Fruit fly (Drosophila melanogaster) whole organism, embryonic: Measurements from ENCODE around the gene CG11263.

ENCODE experiments used
- Atf-2 ChIP-seq: fragments of 200-800 bp; sonication (Bioruptor generic); optimal IDR thresholded peaks from 2 replicates; lab custom pipeline; 2016; ENCODE audit warnings: missing biosample characterization, missing genetic modification characterization
- Atf3 ChIP-seq: fragments of 200-800 bp; sonication (Bioruptor generic); optimal IDR thresholded peaks from 3 replicates; lab custom pipeline; 2016; ENCODE audit warnings: missing biosample characterization, missing genetic modification characterization
- CG10267 ChIP-seq: fragments of 200-800 bp; sonication (Bioruptor generic); optimal IDR thresholded peaks from 2 replicates; lab custom pipeline; 2018; ENCODE audit warnings: missing biosample characterization, mild to moderate bottlenecking, missing genetic modification characterization, moderate library complexity
- CG10366 ChIP-seq: fragments of 200-800 bp; sonication (Bioruptor generic); IDR thresholded peaks from 2 replicates; pipeline ENCODE4 v1.3.6; 2022; ENCODE audit warnings: missing biosample characterization, missing genetic modification characterization
- CG10979 ChIP-seq: fragments of 200-800 bp; sonication (Bioruptor generic); optimal IDR thresholded peaks from 2 replicates; lab custom pipeline; 2018; ENCODE audit warnings: missing biosample characterization, mild to moderate bottlenecking, missing genetic modification characterization, moderate library complexity
- CG11504 ChIP-seq: fragments of 200-800 bp; sonication (Bioruptor generic); optimal IDR thresholded peaks from 3 replicates; lab custom pipeline; 2019; ENCODE audit warnings: missing biosample characterization, mild to moderate bottlenecking, missing genetic modification characterization, moderate library complexity
- CG12391 ChIP-seq: fragments of 200-800 bp; sonication (Bioruptor generic); optimal IDR thresholded peaks from 3 replicates; lab custom pipeline; 2018; ENCODE audit warnings: missing biosample characterization, mild to moderate bottlenecking, missing genetic modification characterization, moderate library complexity
- CG13424 ChIP-seq: fragments of 200-800 bp; sonication (Bioruptor generic); optimal IDR thresholded peaks from 2 replicates; lab custom pipeline; 2019; ENCODE audit warnings: missing biosample characterization, mild to moderate bottlenecking, missing genetic modification characterization, moderate library complexity
- CG16863 ChIP-seq: fragments of 200-800 bp; sonication (Bioruptor generic); optimal IDR thresholded peaks from 3 replicates; lab custom pipeline; 2016; ENCODE audit warnings: missing biosample characterization, missing genetic modification characterization
- CG17612 ChIP-seq: fragments of 200-800 bp; sonication (Bioruptor generic); IDR thresholded peaks from 2 replicates; pipeline ENCODE4 v1.3.6; 2022; ENCODE audit warnings: missing biosample characterization, missing genetic modification characterization
- CG17802 ChIP-seq: fragments of 200-800 bp; sonication (Bioruptor generic); optimal IDR thresholded peaks from 2 replicates; lab custom pipeline; 2018; ENCODE audit warnings: missing biosample characterization, mild to moderate bottlenecking, missing genetic modification characterization, moderate library complexity
- CG2199 ChIP-seq: fragments of 200-800 bp; sonication (Bioruptor generic); IDR thresholded peaks from 3 replicates; pipeline ENCODE4 v1.3.6; 2022; ENCODE audit warnings: missing biosample characterization, missing genetic modification characterization
- CG31388 ChIP-seq: fragments of 200-800 bp; sonication (Bioruptor generic); optimal IDR thresholded peaks from 2 replicates; lab custom pipeline; 2016; ENCODE audit warnings: missing biosample characterization, missing genetic modification characterization
- CG32772 ChIP-seq: fragments of 200-800 bp; sonication (Bioruptor generic); IDR thresholded peaks from 2 replicates; pipeline ENCODE4 v1.3.6; 2022; ENCODE audit warnings: missing biosample characterization, missing genetic modification characterization
- CG5245 ChIP-seq: fragments of 200-800 bp; sonication (Bioruptor generic); optimal IDR thresholded peaks from 3 replicates; lab custom pipeline; 2016; ENCODE audit warnings: missing biosample characterization, missing genetic modification characterization
- CG6254 ChIP-seq: fragments of 200-800 bp; sonication (Bioruptor generic); optimal IDR thresholded peaks from 3 replicates; lab custom pipeline; 2017; ENCODE audit warnings: mild to moderate bottlenecking, missing biosample characterization, missing genetic modification reagents, missing genetic modification characterization
- CG7271 ChIP-seq: fragments of 200-800 bp; sonication (Bioruptor generic); optimal IDR thresholded peaks from 2 replicates; lab custom pipeline; 2018; ENCODE audit warnings: missing biosample characterization, mild to moderate bottlenecking, missing genetic modification characterization, moderate library complexity
- CG7556 ChIP-seq: fragments of 200-800 bp; sonication (Bioruptor generic); optimal IDR thresholded peaks from 2 replicates; lab custom pipeline; 2017; ENCODE audit warnings: missing biosample characterization, mild to moderate bottlenecking, missing genetic modification characterization
- CG7745 ChIP-seq: fragments of 200-800 bp; sonication (Bioruptor generic); optimal IDR thresholded peaks from 2 replicates; lab custom pipeline; 2018; ENCODE audit warnings: missing biosample characterization, mild to moderate bottlenecking, missing genetic modification characterization, moderate library complexity
- CG8281 ChIP-seq: fragments of 200-800 bp; sonication (Bioruptor generic); optimal IDR thresholded peaks from 2 replicates; lab custom pipeline; 2018; ENCODE audit warnings: missing biosample characterization, mild to moderate bottlenecking, missing genetic modification characterization, moderate library complexity
- CoRest ChIP-seq: fragments of 200-800 bp; sonication (Bioruptor generic); optimal IDR thresholded peaks from 3 replicates; lab custom pipeline; 2018; ENCODE audit warnings: missing biosample characterization, mild to moderate bottlenecking, missing genetic modification characterization, moderate library complexity
- D ChIP-seq, 2 experiments: fragments of 200-800 bp in 1 of 2; fragments of >200 bp in 1 of 2; sonication (Bioruptor generic) in 1 of 2; optimal IDR thresholded peaks; 2 replicates in 1 of 2; 3 replicates in 1 of 2; lab custom pipeline; 2017; ENCODE audit warnings: mild to moderate bottlenecking in 1 of 2, missing biosample characterization in 1 of 2, missing genetic modification characterization in 1 of 2, missing genetic modification reagents in 1 of 2
- Doc3 ChIP-seq: fragments of 200-800 bp; sonication (Bioruptor generic); IDR thresholded peaks from 3 replicates; pipeline ENCODE4 v1.3.6; 2022; ENCODE audit warnings: missing biosample characterization, missing genetic modification characterization; ENCODE audit not compliant: partially characterized antibody
- Dp ChIP-seq: fragments of 200-800 bp; sonication (Bioruptor generic); optimal IDR thresholded peaks from 2 replicates; lab custom pipeline; 2018; ENCODE audit warnings: missing biosample characterization, mild to moderate bottlenecking, missing genetic modification characterization, moderate library complexity
- HmgZ ChIP-seq: fragments of 200-800 bp; sonication (Bioruptor generic); optimal IDR thresholded peaks from 2 replicates; lab custom pipeline; 2018; ENCODE audit warnings: missing biosample characterization, mild to moderate bottlenecking, missing genetic modification characterization
- MTF-1 ChIP-seq: fragments of 200-800 bp; sonication (Bioruptor generic); optimal IDR thresholded peaks from 2 replicates; lab custom pipeline; 2018; ENCODE audit warnings: missing biosample characterization, mild to moderate bottlenecking, missing genetic modification characterization, borderline replicate concordance
- NFAT ChIP-seq: fragments of 200-800 bp; sonication (Bioruptor generic); IDR thresholded peaks from 2 replicates; pipeline ENCODE4 v1.3.6; 2022; ENCODE audit warnings: missing biosample characterization, missing genetic modification characterization
- Neu2 ChIP-seq: fragments of 200-800 bp; sonication (Bioruptor generic); optimal IDR thresholded peaks from 3 replicates; lab custom pipeline; 2016; ENCODE audit warnings: missing biosample characterization, missing genetic modification characterization, borderline replicate concordance
- NfI ChIP-seq: fragments of 200-800 bp; sonication (Bioruptor generic); optimal IDR thresholded peaks from 3 replicates; lab custom pipeline; 2018; ENCODE audit warnings: missing biosample characterization, mild to moderate bottlenecking, missing genetic modification characterization, moderate library complexity
- Ptx1 ChIP-seq: fragments of 200-800 bp; sonication (Bioruptor generic); IDR thresholded peaks from 2 replicates; pipeline ENCODE4 v1.3.6; 2022; ENCODE audit warnings: missing biosample characterization, missing genetic modification characterization
- Trl ChIP-seq, 3 experiments: fragments of >200 bp in 2 of 3; fragments of 200-800 bp in 1 of 3; sonication (Bioruptor generic) in 1 of 3; optimal IDR thresholded peaks; 2 replicates in 1 of 3; 3 replicates in 2 of 3; lab custom pipeline; 2016 to 2017; ENCODE audit warnings: missing biosample characterization in 1 of 3, missing genetic modification characterization in 1 of 3
- Usf ChIP-seq: fragments of 200-800 bp; sonication (Bioruptor generic); optimal IDR thresholded peaks from 2 replicates; lab custom pipeline; 2017; ENCODE audit warnings: missing genotype, missing biosample characterization, missing genetic modification characterization
- corto ChIP-seq: fragments of 200-800 bp; sonication (Bioruptor generic); optimal IDR thresholded peaks from 2 replicates; lab custom pipeline; 2016; ENCODE audit warnings: missing biosample characterization, mild to moderate bottlenecking, missing genetic modification characterization, moderate library complexity
- da ChIP-seq: fragments of 200-800 bp; sonication (Bioruptor generic); optimal IDR thresholded peaks from 2 replicates; lab custom pipeline; 2016; ENCODE audit warnings: missing biosample characterization, missing genetic modification characterization
- dimm ChIP-seq: fragments of 200-800 bp; sonication (Bioruptor generic); IDR thresholded peaks from 2 replicates; pipeline ENCODE4 v1.3.6; 2022; ENCODE audit warnings: missing biosample characterization, missing genetic modification characterization
- ems ChIP-seq: fragments of 200-800 bp; sonication (Bioruptor generic); optimal IDR thresholded peaks from 3 replicates; lab custom pipeline; 2016; ENCODE audit warnings: missing biosample characterization, missing genetic modification characterization
- fd102C ChIP-seq: fragments of 200-800 bp; sonication (Bioruptor generic); optimal IDR thresholded peaks from 2 replicates; lab custom pipeline; 2018; ENCODE audit warnings: missing biosample characterization, mild to moderate bottlenecking, missing genetic modification characterization, moderate library complexity
- fu2 ChIP-seq: fragments of 200-800 bp; sonication (Bioruptor generic); optimal IDR thresholded peaks from 2 replicates; lab custom pipeline; 2016; ENCODE audit warnings: missing biosample characterization, missing genetic modification characterization
- gt ChIP-seq: fragments of 200-800 bp; sonication (Bioruptor generic); IDR thresholded peaks from 2 replicates; pipeline ENCODE4 v1.3.6; 2022; ENCODE audit warnings: missing biosample characterization, missing genetic modification characterization
- hbn ChIP-seq: fragments of 200-800 bp; sonication (Bioruptor generic); IDR thresholded peaks from 2 replicates; pipeline ENCODE4 v1.3.6; 2022; ENCODE audit warnings: missing biosample characterization, missing genetic modification characterization; ENCODE audit not compliant: partially characterized antibody
- insv ChIP-seq, 2 experiments: fragments of 200-800 bp; sonication (Bioruptor generic); optimal IDR thresholded peaks; 3 replicates each; lab custom pipeline; 2016 to 2018; ENCODE audit warnings: missing biosample characterization in 2 of 2, missing genetic modification characterization in 2 of 2
- lov ChIP-seq, 2 experiments: fragments of 200-800 bp in 1 of 2; fragments of >200 bp in 1 of 2; sonication (Bioruptor generic) in 1 of 2; IDR thresholded peaks in 1 of 2; optimal IDR thresholded peaks in 1 of 2; 2 replicates in 1 of 2; 3 replicates in 1 of 2; pipeline versions ENCODE4 v1.3.6 to Lab custom; 2017 to 2022; ENCODE audit warnings: missing biosample characterization in 1 of 2, missing genetic modification characterization in 1 of 2
- mam ChIP-seq: fragments of 200-800 bp; sonication (Bioruptor generic); optimal IDR thresholded peaks from 3 replicates; lab custom pipeline; 2016; ENCODE audit warnings: missing biosample characterization, missing genetic modification characterization
- oc ChIP-seq: fragments of 200-800 bp; sonication (Bioruptor generic); optimal IDR thresholded peaks from 2 replicates; lab custom pipeline; 2018; ENCODE audit warnings: missing biosample characterization, mild to moderate bottlenecking, missing genetic modification characterization, moderate library complexity
- phol ChIP-seq: fragments of 200-800 bp; sonication (Bioruptor generic); optimal IDR thresholded peaks from 3 replicates; lab custom pipeline; 2018; ENCODE audit warnings: missing biosample characterization, mild to moderate bottlenecking, missing genetic modification characterization, moderate library complexity
- prd ChIP-seq, 3 experiments: fragments of >200 bp in 2 of 3; fragments of 200-800 bp in 1 of 3; sonication (Bioruptor generic) in 1 of 3; optimal IDR thresholded peaks in 2 of 3; IDR thresholded peaks in 1 of 3; 2 replicates in 2 of 3; 3 replicates in 1 of 3; pipeline versions ENCODE4 v1.3.6 to Lab custom; 2017 to 2022; ENCODE audit warnings: missing biosample characterization in 1 of 3, missing genetic modification characterization in 1 of 3
- rib ChIP-seq: fragments of 200-800 bp; sonication (Bioruptor generic); IDR thresholded peaks from 2 replicates; pipeline ENCODE4 v1.3.6; 2022; ENCODE audit warnings: missing biosample characterization, missing genetic modification characterization
- row ChIP-seq: fragments of 200-800 bp; sonication (Bioruptor generic); IDR thresholded peaks from 3 replicates; pipeline ENCODE4 v1.3.6; 2022; ENCODE audit warnings: missing biosample characterization, missing genetic modification characterization
- slou ChIP-seq: fragments of 200-800 bp; sonication (Bioruptor generic); optimal IDR thresholded peaks from 3 replicates; lab custom pipeline; 2016; ENCODE audit warnings: missing biosample characterization, missing genetic modification characterization

The CG11263 gene

dm6 chr3L:13049671-13050070 is 43.1 kb downstream of the CG11263 start:
- TF ChIP-seq Atf3 (GFP tag; lab: Kevin White, UChicago) (no peak), mam (GFP tag; lab: Kevin White, UChicago) (no peak), CG11504 (no peak), Trl (optimal IDR thresholded peaks at IDR 0.05; lab: Kevin White, UChicago) (no peak), Trl (GFP tag; optimal IDR thresholded peaks at IDR 0.05; lab: Kevin White, UChicago) (no peak), rib (GFP tag; lab: Robert Waterston, UW) (no peak), CG8281 (tag; lab: Kevin White, UChicago) (no peak), slou (no peak), insv (GFP tag; optimal IDR thresholded peaks at IDR 0.05; lab: Kevin White, UChicago) (no peak), Ptx1 (GFP tag; lab: Robert Waterston, UW) (no peak), lov (optimal IDR thresholded peaks at IDR 0.05; lab: Kevin White, UChicago) (no peak), lov (GFP tag; IDR thresholded peaks at IDR 0.05; lab: Robert Waterston, UW) (no peak), CG7271 (tag; lab: Kevin White, UChicago) (peak; percentile 3), CG17612 (no peak), fd102C (GFP tag; lab: Kevin White, UChicago) (peak; percentile 61), dimm (GFP tag; lab: Robert Waterston, UW) (no peak), prd (optimal IDR thresholded peaks at IDR 0.05; lab: Kevin White, UChicago) (no peak), prd (GFP tag; IDR thresholded peaks at IDR 0.05; lab: Robert Waterston, UW) (peak; percentile 4; the same call in 1 of the 3 replicates), NFAT (GFP tag; lab: Robert Waterston, UW) (no peak), CG7745 (tag; lab: Kevin White, UChicago) (no peak), CG10366 (GFP tag; lab: Robert Waterston, UW) (no peak), da (GFP tag; lab: Kevin White, UChicago) (no peak), hbn (GFP tag; lab: Robert Waterston, UW) (no peak), MTF-1 (GFP tag; lab: Kevin White, UChicago) (no peak), CG13424 (no peak), CG31388 (GFP tag; lab: Kevin White, UChicago) (no peak), CG7556 (peak; percentile 20), Usf (GFP tag; lab: Kevin White, UChicago) (no peak), CG32772 (GFP tag; lab: Robert Waterston, UW) (peak; percentile 21; the same call in 1 of the 2 replicates), CG10979 (tag; lab: Kevin White, UChicago) (peak; percentile 52), CG10267 (peak; percentile 40), CG17802 (tag; lab: Kevin White, UChicago) (no peak), ems (GFP tag; lab: Kevin White, UChicago) (no peak), NfI (GFP tag; lab: Kevin White, UChicago) (no peak), Doc3 (GFP tag; lab: Robert Waterston, UW) (no peak), oc (tag; lab: Kevin White, UChicago) (no peak), CoRest (tag; lab: Kevin White, UChicago) (no peak), row (no peak), fu2 (GFP tag; lab: Kevin White, UChicago) (no peak), HmgZ (tag; lab: Kevin White, UChicago) (no peak), CG2199 (GFP tag; lab: Robert Waterston, UW) (no peak), gt (GFP tag; lab: Robert Waterston, UW) (no peak), CG16863 (no peak), Neu2 (GFP tag; lab: Kevin White, UChicago) (no peak), Dp (GFP tag; lab: Kevin White, UChicago) (no peak), corto (GFP tag; lab: Kevin White, UChicago) (peak; percentile 11), CG12391 (tag; lab: Kevin White, UChicago) (peak; percentile 14), D (optimal IDR thresholded peaks at IDR 0.05; lab: Kevin White, UChicago) (no peak), D (GFP tag; optimal IDR thresholded peaks at IDR 0.05; lab: Kevin White, UChicago) (peak; percentile 4), phol (tag; lab: Kevin White, UChicago) (peak; percentile 15), CG6254 (GFP tag; lab: Kevin White, UChicago) (no peak), Atf-2 (GFP tag; lab: Kevin White, UChicago) (no peak), CG5245 (GFP tag; lab: Kevin White, UChicago) (no peak)
